Fruit fly (Drosophila melanogaster): ENCODE results near the gene TwdlQ.

Gene TwdlQ

DNA sequence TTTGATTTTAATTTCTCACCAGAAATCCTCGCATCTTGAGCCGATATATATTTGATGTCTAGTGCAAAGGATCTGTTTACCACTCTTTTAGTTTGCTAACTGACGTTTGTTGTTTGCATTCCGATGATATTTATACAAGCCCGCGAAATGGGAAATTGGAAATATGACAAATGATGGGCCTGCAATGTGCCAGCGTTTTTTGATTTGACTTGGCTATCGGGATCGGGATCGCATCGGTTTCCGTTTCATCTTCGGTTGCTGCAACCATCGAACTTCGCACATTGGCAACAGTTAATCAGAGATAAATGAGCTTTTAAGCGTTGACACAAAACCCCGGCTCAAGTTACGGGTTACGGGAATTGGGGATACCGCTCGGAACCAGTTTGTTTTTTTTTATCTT, at the start of gene TwdlQ:
TwdlQ (minus strand) TSS at position 101 of the 400 bp plus-strand sequence.
- no peak for TF ChIP-seq CG17801 (GFP tag; optimal IDR thresholded peaks at IDR 0.05; ENCODE audit: partially characterized antibody)

DNA sequence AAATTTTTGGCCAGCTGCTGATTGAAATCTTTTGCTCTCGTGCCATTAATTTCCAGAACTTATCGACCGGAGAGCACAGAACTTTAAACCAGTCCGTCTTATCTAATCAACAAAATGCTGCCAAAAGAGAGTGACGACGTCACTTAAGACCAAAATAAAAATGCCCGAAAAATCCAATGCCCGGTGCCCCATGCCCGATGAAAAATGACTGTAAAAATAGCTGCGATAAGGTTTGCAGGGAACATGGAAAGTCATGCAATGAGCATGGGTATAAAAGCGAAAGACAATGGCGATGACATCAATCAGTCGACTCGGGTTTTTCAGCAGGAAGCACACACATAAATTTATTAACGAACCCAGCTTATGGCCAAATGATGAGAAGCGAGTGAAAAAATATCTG, 43.9 kb upstream of the TwdlQ start, which contains the start of gene CG14247:
CG14247 (plus strand) TSS at position 301 of the 400 bp plus-strand sequence.
- TF ChIP-seq CG17801 (GFP tag; optimal IDR thresholded peaks at IDR 0.05; ENCODE audit: partially characterized antibody) = no peak

- no peak for TF ChIP-seq CG17801 (GFP tag; optimal IDR thresholded peaks at IDR 0.05; ENCODE audit: partially characterized antibody)
These were observed 42.8 kb upstream of the TwdlQ start, which contains the start of gene CG6403 for dm6 chr3R:26736207-26736606. Gene CG6403, minus strand, starts transcription at chr3R:26736307.

DNA sequence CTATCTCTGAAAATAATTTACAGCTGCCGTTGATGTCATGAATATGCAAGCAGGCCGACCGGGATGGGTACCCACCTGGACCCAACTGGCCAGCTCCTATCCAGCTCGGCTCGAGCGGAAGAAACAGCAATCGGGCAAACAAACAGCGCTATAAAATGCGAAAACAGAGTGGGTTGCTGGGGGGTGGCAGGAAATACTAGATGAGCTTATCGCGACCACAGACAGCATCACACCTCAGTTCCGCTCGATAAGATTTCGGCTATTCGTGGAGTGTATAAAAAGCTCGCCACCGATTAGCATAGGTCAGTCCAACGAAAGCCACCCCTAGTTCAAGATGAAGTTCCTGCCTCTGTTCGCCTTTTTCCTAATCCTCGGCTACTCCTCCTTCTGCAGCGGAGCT, 35.0 kb upstream of the TwdlQ start, which contains the start of gene CG14245:
CG14245 (plus strand) TSS at position 301 of the 400 bp plus-strand sequence.
- TF ChIP-seq CG17801 (GFP tag; optimal IDR thresholded peaks at IDR 0.05; ENCODE audit: partially characterized antibody) = no peak

- no peak for TF ChIP-seq CG17801 (GFP tag; optimal IDR thresholded peaks at IDR 0.05; ENCODE audit: partially characterized antibody)
These were observed 33.6 kb upstream of the TwdlQ start, which contains the start of gene CG14246 for dm6 chr3R:26727014-26727413. Gene CG14246, plus strand, starts transcription at chr3R:26727314.

DNA sequence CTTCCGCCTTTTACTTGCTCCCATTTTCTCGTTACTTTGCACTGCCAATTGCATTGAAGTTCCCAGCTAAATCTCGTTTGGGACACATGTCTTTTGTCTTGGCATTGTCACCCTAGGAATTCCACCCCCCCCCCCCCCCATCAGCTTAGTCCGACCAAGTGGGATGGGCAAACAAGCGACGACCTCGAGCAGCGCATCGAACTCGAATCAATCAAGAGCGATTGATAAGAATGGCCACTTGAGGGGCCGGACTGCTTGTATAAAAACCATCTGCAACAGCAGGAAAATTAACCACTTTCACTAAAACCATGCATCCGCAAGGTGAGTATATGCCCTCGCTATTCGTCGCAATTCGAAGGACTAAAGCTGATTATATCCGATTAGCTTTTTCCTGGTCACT, 32.4 kb upstream of the TwdlQ start, which contains the start of gene CG14244:
CG14244 (plus strand) TSS at position 301 of the 400 bp plus-strand sequence.
- TF ChIP-seq CG17801 (GFP tag; optimal IDR thresholded peaks at IDR 0.05; ENCODE audit: partially characterized antibody) = no peak

dm6 chr3R:26724977-26725612, 31.7 kb upstream of the TwdlQ start, which contains the start of gene CG6420:
Gene CG6420, minus strand, starts transcription at chr3R:26725216.
- TF ChIP-seq CG17801 (GFP tag; optimal IDR thresholded peaks at IDR 0.05; ENCODE audit: partially characterized antibody) = no peak

dm6 chr3R:26717864-26718263, 24.5 kb upstream of the TwdlQ start, which contains the start of gene Yif1:
Gene Yif1, plus strand, starts transcription at chr3R:26717871.
- no peak for TF ChIP-seq CG17801 (GFP tag; optimal IDR thresholded peaks at IDR 0.05; ENCODE audit: partially characterized antibody)

dm6 chr3R:26717295-26717694, 23.9 kb upstream of the TwdlQ start, which contains the start of gene CG6425:
Gene CG6425, minus strand, starts transcription at chr3R:26717389.
- TF ChIP-seq CG17801 (GFP tag; optimal IDR thresholded peaks at IDR 0.05; ENCODE audit: partially characterized antibody) = no peak

DNA sequence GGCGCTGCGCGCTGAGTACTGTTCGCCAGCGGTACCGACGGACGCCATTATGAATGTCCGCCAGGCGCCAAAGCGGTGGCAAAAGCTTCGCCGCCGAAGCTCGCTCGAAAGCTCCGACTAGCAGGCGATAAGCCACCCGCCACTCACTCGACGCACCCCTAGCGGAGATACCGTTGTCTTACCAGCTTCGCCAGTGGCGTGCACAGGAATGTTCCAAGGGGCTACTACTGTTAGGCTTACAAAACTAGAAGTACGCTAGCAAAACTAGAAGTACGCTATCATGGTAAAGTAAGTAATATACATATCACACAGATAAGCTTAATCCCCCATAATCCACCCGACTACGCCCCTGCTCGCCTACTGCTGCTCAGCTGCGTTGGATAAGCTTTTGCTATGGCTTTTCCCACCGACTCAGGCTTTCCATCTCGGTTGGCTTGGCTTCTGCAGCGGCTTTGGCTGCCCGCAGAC, 20.8 kb upstream of the TwdlQ start, which contains the start of gene amon:
amon (minus strand) TSS at position 51 of the 468 bp plus-strand sequence.
- peak; percentile 62 for TF ChIP-seq CG17801 (GFP tag; optimal IDR thresholded peaks at IDR 0.05; ENCODE audit: partially characterized antibody)

DNA sequence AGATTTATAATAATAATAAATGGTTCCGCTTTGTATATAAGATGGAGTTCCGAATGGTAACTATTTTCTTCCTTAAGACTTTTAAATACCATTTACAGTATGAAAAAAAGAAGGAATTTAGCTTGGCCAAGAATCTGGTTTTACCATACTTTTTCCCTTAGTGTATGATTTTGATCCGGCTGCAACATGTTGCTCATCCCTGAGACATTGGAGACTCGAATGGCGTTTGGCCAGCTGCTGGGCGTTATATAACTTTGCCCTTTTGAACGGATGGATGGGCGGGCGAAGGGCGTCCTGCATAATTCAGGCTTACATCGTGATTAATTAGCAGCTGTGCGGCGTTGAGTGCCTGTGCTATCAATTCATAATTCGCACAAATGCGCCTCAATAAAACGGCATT, 10.9 kb upstream of the TwdlQ start:
- no peak for TF ChIP-seq CG17801 (GFP tag; optimal IDR thresholded peaks at IDR 0.05; ENCODE audit: partially characterized antibody)

DNA sequence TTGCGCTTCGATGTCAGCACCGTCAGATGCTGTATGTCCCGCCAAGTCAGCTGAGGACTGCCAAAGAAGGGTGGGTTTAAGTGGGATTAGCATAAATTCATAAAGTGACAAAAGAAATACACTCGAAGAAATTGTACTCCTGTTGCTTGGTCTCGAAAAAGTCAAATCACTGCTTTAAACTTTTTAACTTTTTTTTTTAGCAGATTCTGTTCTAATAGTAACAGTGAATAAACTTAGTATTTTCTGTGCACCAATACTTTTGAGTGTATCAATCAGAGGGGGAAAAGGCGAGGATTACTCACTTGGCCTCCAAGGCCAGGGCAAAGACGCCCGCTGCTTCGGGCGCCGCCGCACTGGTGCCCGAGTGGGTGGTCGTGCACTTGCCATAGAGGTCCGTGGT, 6.7 kb upstream of the TwdlQ start:
- TF ChIP-seq CG17801 (GFP tag; optimal IDR thresholded peaks at IDR 0.05; ENCODE audit: partially characterized antibody) = no peak

DNA sequence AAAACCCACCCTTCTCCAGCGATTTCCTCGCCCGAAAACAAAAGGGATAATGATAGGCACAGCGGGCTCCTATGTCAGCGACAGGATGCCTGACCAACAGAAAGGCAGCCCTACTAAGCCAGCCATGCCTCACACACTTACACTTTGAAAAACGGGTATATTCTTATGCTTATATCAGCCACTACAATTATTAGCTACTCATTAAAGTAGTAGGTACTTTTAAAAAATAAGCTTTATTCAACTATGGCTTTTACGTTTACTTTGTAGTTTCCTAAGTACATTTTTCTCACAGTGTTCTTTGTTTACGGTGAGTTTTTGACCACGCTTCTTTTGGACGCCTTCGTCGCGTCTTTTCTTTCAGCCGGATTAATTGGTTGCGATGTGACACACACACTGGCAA, 3.2 kb downstream of the TwdlQ start:
- no peak for TF ChIP-seq CG17801 (GFP tag; optimal IDR thresholded peaks at IDR 0.05; ENCODE audit: partially characterized antibody)

DNA sequence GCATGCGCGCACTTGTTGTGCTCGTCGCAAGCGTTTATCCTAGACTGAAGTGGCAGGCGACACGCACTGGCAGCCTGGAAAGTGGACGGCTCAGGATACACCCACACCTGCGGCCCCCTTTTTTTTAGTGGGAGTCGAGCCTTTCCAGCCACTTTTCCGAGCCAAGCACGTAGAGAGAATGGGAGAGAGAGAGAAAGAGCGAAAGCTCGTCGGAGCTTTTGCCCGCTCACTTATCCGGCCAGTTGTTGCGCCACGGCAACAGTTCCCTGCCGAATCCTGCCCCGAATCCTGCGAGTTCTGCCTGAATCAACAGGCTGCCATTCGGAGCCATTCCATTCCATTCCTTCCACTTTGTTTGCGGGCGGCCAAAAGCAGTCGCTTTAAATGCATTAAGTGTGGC, 11.4 kb downstream of the TwdlQ start, which contains the start of gene beat-VII:
beat-VII (minus strand) TSS at position 20 of the 400 bp plus-strand sequence.
- TF ChIP-seq CG17801 (GFP tag; optimal IDR thresholded peaks at IDR 0.05; ENCODE audit: partially characterized antibody) = no peak

DNA sequence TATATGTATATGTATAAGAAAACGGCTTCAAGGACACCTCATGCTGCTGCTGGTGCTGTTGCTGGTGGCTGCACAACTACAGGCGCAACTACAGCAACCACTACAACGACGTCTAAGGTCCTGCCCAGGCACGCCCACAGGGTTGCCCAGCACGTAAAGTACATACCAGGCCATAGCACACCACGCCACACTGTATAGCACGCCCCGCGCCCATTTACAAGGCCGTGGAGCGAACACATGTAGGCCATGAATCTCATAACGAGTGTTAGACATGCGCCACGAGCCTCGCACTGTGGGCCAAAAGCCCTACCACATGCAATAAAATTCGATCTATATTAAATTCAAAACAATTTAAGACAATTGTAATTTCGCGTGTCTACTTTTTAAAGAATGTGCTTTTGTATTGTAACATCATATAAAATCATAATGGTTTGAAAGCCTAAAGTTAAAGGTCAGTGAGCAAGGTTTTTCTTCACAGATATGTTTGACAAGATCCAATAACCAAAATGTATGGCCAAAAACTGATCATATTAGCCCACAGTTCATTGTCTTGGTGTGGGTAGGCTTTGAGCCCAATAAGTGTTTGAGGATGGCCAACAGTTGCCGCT, 21.8 kb downstream of the TwdlQ start:
- no peak for TF ChIP-seq CG17801 (GFP tag; optimal IDR thresholded peaks at IDR 0.05; ENCODE audit: partially characterized antibody)

- TF ChIP-seq CG17801 (GFP tag; optimal IDR thresholded peaks at IDR 0.05; ENCODE audit: partially characterized antibody) = no peak
These were observed 23.1 kb downstream of the TwdlQ start for dm6 chr3R:26670277-26670676.

Data from ovary, adult (tissue).